Worm (Caenorhabditis elegans): ENCODE results near the gene nep-6.
"Not testable (repeated sequence)": the region's sequence is repeated elsewhere in the genome, so short reads cannot be mapped to it uniquely, and the experiment has no call there.

DNA sequence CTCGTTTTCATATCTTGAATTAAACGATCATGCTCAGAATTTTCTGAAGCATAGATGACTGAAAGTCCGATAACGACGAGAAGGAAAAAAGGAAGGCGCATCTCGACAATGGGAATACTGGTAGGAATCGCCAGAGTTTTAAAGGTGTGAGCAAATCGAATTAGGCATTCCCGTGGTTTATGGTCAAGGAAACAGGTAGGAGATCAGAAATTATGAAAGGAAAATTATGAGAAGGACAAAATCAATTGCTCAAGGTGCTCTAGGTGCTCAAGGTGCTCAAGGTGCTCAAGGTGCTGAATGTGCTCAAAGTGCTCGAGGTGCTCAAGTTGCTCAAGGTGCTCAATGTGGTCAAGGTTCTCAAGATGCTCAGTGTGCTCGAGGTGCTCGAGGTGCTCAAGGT lies 48.0 kb downstream of the nep-6 start, which contains the start of gene C16C8.10:
- TF ChIP-seq sem-4 (tag; optimal IDR thresholded peaks at IDR 0.05); nhr-12 (tag; optimal IDR thresholded peaks at IDR 0.05); sma-9 (GFP tag; optimal IDR thresholded peaks at IDR 0.05); sma-9 (tag; optimal IDR thresholded peaks at IDR 0.05); gmeb-1 (tag; optimal IDR thresholded peaks at IDR 0.05): not testable (repeated sequence)

Data from whole organism, L2 larva.